Worm (Caenorhabditis elegans): Measurements from ENCODE around the gene lipl-5.

ce11 chrV:396309-396708 is 10.8 kb downstream of the lipl-5 start, which contains the start of gene nhr-253:
- TF ChIP-seq elt-2 (tag; optimal IDR thresholded peaks at IDR 0.05): no peak
- TF ChIP-seq pqm-1 (tag; optimal IDR thresholded peaks at IDR 0.05): no peak
- TF ChIP-seq dve-1 (tag; optimal IDR thresholded peaks at IDR 0.05): no peak
- no peak for TF ChIP-seq F13H6.1 (tag; optimal IDR thresholded peaks at IDR 0.05)
- TF ChIP-seq hlh-30 (tag; optimal IDR thresholded peaks at IDR 0.05; ENCODE audit: insufficient read depth): no peak
- TF ChIP-seq ceh-9 (tag; optimal IDR thresholded peaks at IDR 0.05): no peak
- no peak for TF ChIP-seq pax-1 (tag; optimal IDR thresholded peaks at IDR 0.05)
